Fruit fly (Drosophila melanogaster): Measurements from ENCODE around the gene CG10730.

CG10730 gene

dm6 chr2L:20072095-20072494 lies at the start of gene CG10730:
Gene CG10730, minus strand, starts transcription at chr2L:20072195.
- TF ChIP-seq CG17801 (GFP tag; optimal IDR thresholded peaks at IDR 0.05; ENCODE audit: partially characterized antibody), result no peak

- TF ChIP-seq CG17801 (GFP tag; optimal IDR thresholded peaks at IDR 0.05; ENCODE audit: partially characterized antibody), result no peak
Observed at dm6 chr2L:20121233-20121551, 49.2 kb upstream of the CG10730 start.

dm6 chr2L:20120388-20121232 lies 48.6 kb upstream of the CG10730 start:
- TF ChIP-seq CG17801 (GFP tag; optimal IDR thresholded peaks at IDR 0.05; ENCODE audit: partially characterized antibody), result peak; percentile 15

- no peak for TF ChIP-seq CG17801 (GFP tag; optimal IDR thresholded peaks at IDR 0.05; ENCODE audit: partially characterized antibody)
Observed at dm6 chr2L:20117752-20118151, 45.8 kb upstream of the CG10730 start.

dm6 chr2L:20115865-20116264 lies 43.9 kb upstream of the CG10730 start:
- TF ChIP-seq CG17801 (GFP tag; optimal IDR thresholded peaks at IDR 0.05; ENCODE audit: partially characterized antibody), result no peak

dm6 chr2L:20106595-20106994 lies 34.6 kb upstream of the CG10730 start:
- no peak for TF ChIP-seq CG17801 (GFP tag; optimal IDR thresholded peaks at IDR 0.05; ENCODE audit: partially characterized antibody)

- peak; percentile 4 for TF ChIP-seq CG17801 (GFP tag; optimal IDR thresholded peaks at IDR 0.05; ENCODE audit: partially characterized antibody)
Observed at dm6 chr2L:20104526-20104925, 32.5 kb upstream of the CG10730 start.

- TF ChIP-seq CG17801 (GFP tag; optimal IDR thresholded peaks at IDR 0.05; ENCODE audit: partially characterized antibody), result no peak
Observed at dm6 chr2L:20104050-20104449, 32.1 kb upstream of the CG10730 start, which contains the start of gene CG13970. Gene CG13970, minus strand, starts transcription at chr2L:20104150.

dm6 chr2L:20098194-20098593 lies 26.2 kb upstream of the CG10730 start:
- TF ChIP-seq CG17801 (GFP tag; optimal IDR thresholded peaks at IDR 0.05; ENCODE audit: partially characterized antibody), result no peak

dm6 chr2L:20097773-20098172 lies 25.8 kb upstream of the CG10730 start:
- no peak for TF ChIP-seq CG17801 (GFP tag; optimal IDR thresholded peaks at IDR 0.05; ENCODE audit: partially characterized antibody)

- TF ChIP-seq CG17801 (GFP tag; optimal IDR thresholded peaks at IDR 0.05; ENCODE audit: partially characterized antibody), result no peak
Observed at dm6 chr2L:20097105-20097631, 25.2 kb upstream of the CG10730 start, which contains the start of the genes mRpS18B and Kua. Gene mRpS18B, minus strand, starts transcription at chr2L:20097253. Gene Kua, plus strand, starts transcription at chr2L:20097581.

dm6 chr2L:20093794-20094193 lies 21.8 kb upstream of the CG10730 start, which contains the start of the genes Taf13 and nesd:
Gene Taf13, minus strand, starts transcription at chr2L:20093849.
Gene nesd, plus strand, starts transcription at chr2L:20093972.
- TF ChIP-seq CG17801 (GFP tag; optimal IDR thresholded peaks at IDR 0.05; ENCODE audit: partially characterized antibody), result peak; percentile 60

- TF ChIP-seq CG17801 (GFP tag; optimal IDR thresholded peaks at IDR 0.05; ENCODE audit: partially characterized antibody), result peak; percentile 99
Observed at dm6 chr2L:20091094-20091679, 19.2 kb upstream of the CG10730 start, which contains the start of the genes CG10747 and Pyroxd1. Gene CG10747, minus strand, starts transcription at chr2L:20091348. Gene Pyroxd1, plus strand, starts transcription at chr2L:20091435.

- peak; percentile 36 for TF ChIP-seq CG17801 (GFP tag; optimal IDR thresholded peaks at IDR 0.05; ENCODE audit: partially characterized antibody)
Observed at dm6 chr2L:20086295-20087096, 14.5 kb upstream of the CG10730 start.
